Fruit fly (Drosophila melanogaster) whole organism, embryonic: Measurements from ENCODE around the gene RpL35.

Experiments used
- Atf-2 ChIP-seq: fragments of 200-800 bp; sonication (Bioruptor generic); optimal IDR thresholded peaks from 2 replicates; lab custom pipeline; 2016; ENCODE audit warnings: missing biosample characterization, missing genetic modification characterization
- Atf3 ChIP-seq: fragments of 200-800 bp; sonication (Bioruptor generic); optimal IDR thresholded peaks from 3 replicates; lab custom pipeline; 2016; ENCODE audit warnings: missing biosample characterization, missing genetic modification characterization
- CG11723 ChIP-seq: fragments of 200-800 bp; sonication (Bioruptor generic); optimal IDR thresholded peaks from 2 replicates; lab custom pipeline; 2017; ENCODE audit warnings: missing biosample characterization, mild to moderate bottlenecking, missing genetic modification characterization
- CG12104 ChIP-seq: fragments of 200-800 bp; sonication (Bioruptor generic); optimal IDR thresholded peaks from 3 replicates; lab custom pipeline; 2016; ENCODE audit warnings: missing biosample characterization, missing genetic modification characterization
- CG12391 ChIP-seq: fragments of 200-800 bp; sonication (Bioruptor generic); optimal IDR thresholded peaks from 3 replicates; lab custom pipeline; 2018; ENCODE audit warnings: missing biosample characterization, mild to moderate bottlenecking, missing genetic modification characterization, moderate library complexity
- CG15514 ChIP-seq: fragments of 200-800 bp; sonication (Bioruptor generic); optimal IDR thresholded peaks from 3 replicates; lab custom pipeline; 2017; ENCODE audit warnings: missing biosample characterization, missing genetic modification characterization, mild to moderate bottlenecking, moderate library complexity, missing genetic modification reagents
- CG1603 ChIP-seq: fragments of 200-800 bp; sonication (Bioruptor generic); optimal IDR thresholded peaks from 2 replicates; lab custom pipeline; 2019; ENCODE audit warnings: missing biosample characterization, mild to moderate bottlenecking, missing genetic modification characterization, moderate library complexity
- CG17829 ChIP-seq: fragments of 200-800 bp; optimal IDR thresholded peaks from 2 replicates; lab custom pipeline; 2019; ENCODE audit warnings: missing biosample characterization, mild to moderate bottlenecking, missing genetic modification characterization, moderate library complexity
- CG18262 ChIP-seq: fragments of 200-800 bp; optimal IDR thresholded peaks from 3 replicates; lab custom pipeline; 2019; ENCODE audit warnings: missing biosample characterization, mild to moderate bottlenecking, missing genetic modification characterization, moderate library complexity
- CG3065 ChIP-seq: fragments of 200-800 bp; sonication (Bioruptor generic); optimal IDR thresholded peaks from 2 replicates; lab custom pipeline; 2016; ENCODE audit warnings: missing biosample characterization, missing genetic modification characterization
- CG32767 ChIP-seq: fragments of 200-800 bp; sonication (Bioruptor generic); IDR thresholded peaks from 2 replicates; pipeline ENCODE4 v1.3.6; 2022; ENCODE audit warnings: missing biosample characterization, missing genetic modification characterization
- CG4328 ChIP-seq: fragments of 200-800 bp; sonication (Bioruptor generic); optimal IDR thresholded peaks from 3 replicates; lab custom pipeline; 2017; ENCODE audit warnings: missing biosample characterization, missing genetic modification reagents, missing genetic modification characterization
- CG4404 ChIP-seq: fragments of 200-800 bp; sonication (Bioruptor generic); IDR thresholded peaks from 2 replicates; pipeline ENCODE4 v1.3.6; 2022; ENCODE audit warnings: missing biosample characterization, missing genetic modification characterization
- CG4424 ChIP-seq: fragments of 200-800 bp; sonication (Bioruptor generic); optimal IDR thresholded peaks from 3 replicates; lab custom pipeline; 2016; ENCODE audit warnings: missing biosample characterization, missing genetic modification characterization
- CG6254 ChIP-seq: fragments of 200-800 bp; sonication (Bioruptor generic); optimal IDR thresholded peaks from 3 replicates; lab custom pipeline; 2017; ENCODE audit warnings: mild to moderate bottlenecking, missing biosample characterization, missing genetic modification reagents, missing genetic modification characterization
- CG6854 ChIP-seq: fragments of 200-800 bp; sonication (Bioruptor generic); optimal IDR thresholded peaks from 3 replicates; lab custom pipeline; 2017; ENCODE audit warnings: missing biosample characterization, mild to moderate bottlenecking, missing genetic modification characterization
- CG7372 ChIP-seq: fragments of 200-800 bp; sonication (Bioruptor generic); IDR thresholded peaks from 2 replicates; pipeline ENCODE4 v1.3.6; 2022; ENCODE audit warnings: missing biosample characterization, missing genetic modification characterization
- CG8290 ChIP-seq, 3 experiments: fragments of 200-800 bp; sonication (Bioruptor generic); optimal IDR thresholded peaks; 2 replicates each; lab custom pipeline; 2016 to 2019; ENCODE audit warnings: missing biosample characterization in 3 of 3, missing genetic modification characterization in 3 of 3, mild to moderate bottlenecking in 2 of 3, moderate library complexity in 1 of 3
- CoRest ChIP-seq: fragments of 200-800 bp; sonication (Bioruptor generic); optimal IDR thresholded peaks from 3 replicates; lab custom pipeline; 2018; ENCODE audit warnings: missing biosample characterization, mild to moderate bottlenecking, missing genetic modification characterization, moderate library complexity
- Dad ChIP-seq: fragments of 200-800 bp; sonication (Bioruptor generic); optimal IDR thresholded peaks from 3 replicates; lab custom pipeline; 2016; ENCODE audit warnings: missing biosample characterization, missing genetic modification characterization
- ERR ChIP-seq: fragments of 200-800 bp; sonication (Bioruptor generic); optimal IDR thresholded peaks from 2 replicates; lab custom pipeline; 2016; ENCODE audit warnings: missing biosample characterization, missing genetic modification characterization
- Gug ChIP-seq: fragments of 200-800 bp; sonication (Bioruptor generic); IDR thresholded peaks from 4 replicates; pipeline ENCODE4 v1.3.6; 2022; ENCODE audit warnings: missing biosample characterization, missing genetic modification characterization
- H15 ChIP-seq: fragments of 200-800 bp; sonication (Bioruptor generic); IDR thresholded peaks from 3 replicates; pipeline ENCODE4 v1.3.6; 2022; ENCODE audit warnings: missing biosample characterization, missing genetic modification characterization
- Hr51 ChIP-seq, 2 experiments: fragments of 200-800 bp; sonication (Bioruptor generic); optimal IDR thresholded peaks; 2 replicates in 1 of 2; 3 replicates in 1 of 2; lab custom pipeline; 2016 to 2018; ENCODE audit warnings: missing biosample characterization in 2 of 2, missing genetic modification characterization in 2 of 2, mild to moderate bottlenecking in 1 of 2, moderate library complexity in 1 of 2
- MTF-1 ChIP-seq: fragments of 200-800 bp; sonication (Bioruptor generic); optimal IDR thresholded peaks from 2 replicates; lab custom pipeline; 2018; ENCODE audit warnings: missing biosample characterization, mild to moderate bottlenecking, missing genetic modification characterization, borderline replicate concordance
- Med ChIP-seq: fragments of 200-800 bp; sonication (Bioruptor generic); peaks from one replicate; lab custom pipeline; 2016; ENCODE audit warnings: missing biosample characterization, missing genetic modification characterization, mild to moderate bottlenecking, inconsistent platforms, moderate library complexity
- Meics ChIP-seq: fragments of 200-800 bp; sonication (Bioruptor generic); optimal IDR thresholded peaks from 2 replicates; lab custom pipeline; 2017; ENCODE audit warnings: missing biosample characterization, mild to moderate bottlenecking, missing genetic modification characterization
- Myb ChIP-seq: fragments of 200-800 bp; sonication (Bioruptor generic); optimal IDR thresholded peaks from 2 replicates; lab custom pipeline; 2016; ENCODE audit warnings: missing biosample characterization, missing genetic modification characterization
- Spps ChIP-seq: fragments of 200-800 bp; sonication (Bioruptor generic); optimal IDR thresholded peaks from 2 replicates; lab custom pipeline; 2018; ENCODE audit warnings: missing biosample characterization, mild to moderate bottlenecking, missing genetic modification characterization
- TFAM ChIP-seq: fragments of 200-800 bp; sonication (Bioruptor generic); optimal IDR thresholded peaks from 2 replicates; lab custom pipeline; 2017; ENCODE audit warnings: missing biosample characterization, missing genetic modification characterization, inconsistent platforms
- ac ChIP-seq: fragments of 200-800 bp; sonication (Bioruptor generic); optimal IDR thresholded peaks from 3 replicates; lab custom pipeline; 2017; ENCODE audit warnings: missing biosample characterization, mild to moderate bottlenecking, missing genetic modification characterization
- ap ChIP-seq: fragments of 200-800 bp; sonication (Bioruptor generic); IDR thresholded peaks from 2 replicates; pipeline ENCODE4 v1.3.6; 2022; ENCODE audit warnings: missing biosample characterization, missing genetic modification characterization
- ash1 ChIP-seq: fragments of 200-800 bp; sonication (Bioruptor generic); optimal IDR thresholded peaks from 2 replicates; lab custom pipeline; 2018; ENCODE audit warnings: missing biosample characterization, mild to moderate bottlenecking, missing genetic modification characterization
- cato ChIP-seq: fragments of 200-800 bp; sonication (Bioruptor generic); optimal IDR thresholded peaks from 2 replicates; lab custom pipeline; 2016; ENCODE audit warnings: missing biosample characterization, missing genetic modification characterization, borderline replicate concordance
- chm ChIP-seq: fragments of 200-800 bp; sonication (Bioruptor generic); IDR thresholded peaks from 2 replicates; pipeline ENCODE4 v1.3.6; 2022; ENCODE audit warnings: missing biosample characterization, missing genetic modification characterization
- croc ChIP-seq: fragments of 200-800 bp; sonication (Bioruptor generic); conservative IDR thresholded peaks from 3 replicates; pipeline ENCODE4 v1.3.6; 2022; ENCODE audit warnings: missing biosample characterization, missing genetic modification characterization
- crp ChIP-seq, 2 experiments: fragments of 200-800 bp; sonication (Bioruptor generic); optimal IDR thresholded peaks; 2 replicates in 1 of 2; 3 replicates in 1 of 2; lab custom pipeline; 2017; ENCODE audit warnings: missing biosample characterization in 2 of 2, missing genetic modification characterization in 2 of 2, mild to moderate bottlenecking in 1 of 2, moderate library complexity in 1 of 2
- ewg ChIP-seq: fragments of 200-800 bp; sonication (Bioruptor generic); optimal IDR thresholded peaks from 3 replicates; lab custom pipeline; 2017; ENCODE audit warnings: mild to moderate bottlenecking, missing biosample characterization, missing genetic modification reagents, missing genetic modification characterization
- fru ChIP-seq: fragments of >200 bp; optimal IDR thresholded peaks from 2 replicates; lab custom pipeline; 2017
- gcm ChIP-seq: fragments of 200-800 bp; sonication (Bioruptor generic); optimal IDR thresholded peaks from 2 replicates; lab custom pipeline; 2019; ENCODE audit warnings: missing biosample characterization, mild to moderate bottlenecking, missing genetic modification characterization, moderate library complexity
- gsb ChIP-seq: fragments of 200-800 bp; sonication (Bioruptor generic); IDR thresholded peaks from 2 replicates; pipeline ENCODE4 v1.3.6; 2022; ENCODE audit warnings: missing biosample characterization, missing genetic modification characterization
- gsb-n ChIP-seq: fragments of 200-800 bp; sonication (Bioruptor generic); optimal IDR thresholded peaks from 3 replicates; lab custom pipeline; 2018; ENCODE audit warnings: missing biosample characterization, mild to moderate bottlenecking, missing genetic modification characterization
- mld ChIP-seq: fragments of 200-800 bp; sonication (Bioruptor generic); IDR thresholded peaks from 3 replicates; pipeline ENCODE4 v1.3.6; 2022; ENCODE audit warnings: missing biosample characterization, missing genetic modification characterization; ENCODE audit not compliant: partially characterized antibody
- nau ChIP-seq: fragments of 200-800 bp; sonication (Bioruptor generic); optimal IDR thresholded peaks from 3 replicates; lab custom pipeline; 2017; ENCODE audit warnings: missing biosample characterization, mild to moderate bottlenecking, missing genetic modification characterization, missing genetic modification reagents
- ranshi ChIP-seq: fragments of 200-800 bp; sonication (Bioruptor generic); IDR thresholded peaks from 2 replicates; pipeline ENCODE4 v1.3.6; 2022; ENCODE audit warnings: missing biosample characterization, missing genetic modification characterization
- rib ChIP-seq: fragments of 200-800 bp; sonication (Bioruptor generic); IDR thresholded peaks from 2 replicates; pipeline ENCODE4 v1.3.6; 2022; ENCODE audit warnings: missing biosample characterization, missing genetic modification characterization
- ssp ChIP-seq: fragments of 200-800 bp; sonication (Bioruptor generic); IDR thresholded peaks from 2 replicates; pipeline ENCODE4 v1.3.6; 2022; ENCODE audit warnings: missing biosample characterization, missing genetic modification characterization
- tin ChIP-seq: fragments of 200-800 bp; sonication (Bioruptor generic); optimal IDR thresholded peaks from 3 replicates; lab custom pipeline; 2016; ENCODE audit warnings: missing biosample characterization, missing genetic modification characterization
- twi ChIP-seq: fragments of 200-800 bp; optimal IDR thresholded peaks from 2 replicates; lab custom pipeline; 2019; ENCODE audit warnings: missing biosample characterization, mild to moderate bottlenecking, missing genetic modification characterization, moderate library complexity
- wdn ChIP-seq: fragments of 200-800 bp; sonication (Bioruptor generic); IDR thresholded peaks from 2 replicates; pipeline ENCODE4 v1.3.6; 2022; ENCODE audit warnings: missing biosample characterization, missing genetic modification characterization

RpL35 gene

DNA sequence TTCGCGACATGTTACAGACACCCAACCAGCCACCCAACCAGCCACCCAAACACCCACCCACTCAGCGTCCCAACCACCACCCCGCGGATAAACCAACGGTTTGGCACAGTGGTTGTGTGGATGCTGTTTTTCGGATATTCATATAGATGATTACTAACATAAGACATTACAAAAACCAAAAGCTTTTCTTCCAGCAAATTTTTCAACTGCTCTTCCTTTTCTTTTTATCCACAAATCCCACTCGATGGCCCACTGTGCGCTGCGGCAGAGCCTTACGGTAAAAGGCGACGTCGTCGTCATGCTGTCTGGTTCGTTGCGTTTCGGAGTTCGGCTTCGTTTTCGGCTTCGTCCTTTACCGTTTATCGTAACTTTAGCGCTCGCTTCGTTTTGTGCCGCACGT lies 33.6 kb upstream of the RpL35 start (continued):
- TF ChIP-seq nau (GFP tag; lab: Kevin White, UChicago) (no peak), CG7372 (GFP tag; lab: Robert Waterston, UW) (peak; percentile 52; the same call in 1 of the 2 replicates), CG32767 (GFP tag; lab: Robert Waterston, UW) (no peak), CG1603 (peak; percentile 60), croc (peak; percentile 27; the same call in 1 of the 3 replicates), CoRest (tag; lab: Kevin White, UChicago) (peak; percentile 45), tin (peak; percentile 13), wdn (GFP tag; lab: Robert Waterston, UW) (no peak), ssp (0 out of 2 replicates have a peak, but pooled peaks have one; percentile 18), CG12104 (GFP tag; lab: Kevin White, UChicago) (no peak), CG6254 (GFP tag; lab: Kevin White, UChicago) (no peak), rib (GFP tag; lab: Robert Waterston, UW) (peak; percentile 61; the same call in 1 of the 2 replicates), CG12391 (tag; lab: Kevin White, UChicago) (peak; percentile 62), Hr51 (GFP tag; optimal IDR thresholded peaks at IDR 0.05; lab: Kevin White, UChicago) (peak in 1 of 2 experiments; percentile 58), Spps (peak; percentile 11), Meics (GFP tag; lab: Kevin White, UChicago) (peak; percentile 64), CG6854 (GFP tag; lab: Kevin White, UChicago) (peak; percentile 61), twi (tag; lab: Kevin White, UChicago) (no peak), ap (GFP tag; lab: Robert Waterston, UW) (peak; percentile 48; the same call in 1 of the 2 replicates), ewg (peak; percentile 17), ash1 (GFP tag; lab: Kevin White, UChicago) (no peak), ERR (GFP tag; lab: Kevin White, UChicago) (peak; percentile 47), CG17829 (tag; lab: Kevin White, UChicago) (peak; percentile 24), Atf-2 (GFP tag; lab: Kevin White, UChicago) (peak; percentile 10), crp (GFP tag; optimal IDR thresholded peaks at IDR 0.05; lab: Kevin White, UChicago) (no peak), CG11723 (GFP tag; lab: Kevin White, UChicago) (no peak), CG4424 (GFP tag; lab: Kevin White, UChicago) (peak; percentile 27), CG18262 (tag; lab: Kevin White, UChicago) (peak; percentile 28), H15 (peak; percentile 22; the same call in 1 of the 3 replicates), CG8290 (GFP tag; optimal IDR thresholded peaks at IDR 0.05; lab: Kevin White, UChicago) (no peak), CG8290 (tag; optimal IDR thresholded peaks at IDR 0.05; lab: Kevin White, UChicago) (peak in 1 of 2 experiments; percentile 52), CG3065 (no peak), CG4328 (GFP tag; lab: Kevin White, UChicago) (no peak), cato (GFP tag; lab: Kevin White, UChicago) (no peak), gsb (GFP tag; lab: Robert Waterston, UW) (no peak), ac (no peak), fru (lab: Kevin White, UChicago) (no peak), mld (GFP tag; lab: Robert Waterston, UW) (no peak), Med (GFP tag; lab: Kevin White, UChicago) (peak; percentile 94), Atf3 (GFP tag; lab: Kevin White, UChicago) (no peak), Myb (GFP tag; lab: Kevin White, UChicago) (peak; percentile 27), gcm (GFP tag; lab: Kevin White, UChicago) (no peak), MTF-1 (GFP tag; lab: Kevin White, UChicago) (peak; percentile 35), gsb-n (tag; lab: Kevin White, UChicago) (no peak), ranshi (peak; percentile 56), CG4404 (GFP tag; lab: Robert Waterston, UW) (peak; percentile 35; the same call in 1 of the 2 replicates), CG15514 (GFP tag; lab: Kevin White, UChicago) (peak; percentile 49), Dad (GFP tag; lab: Kevin White, UChicago) (no peak), chm (GFP tag; lab: Robert Waterston, UW) (peak; percentile 69), Gug (GFP tag; lab: Robert Waterston, UW) (peak; percentile 54; the same call in 2 of the 4 replicates), TFAM (GFP tag; lab: Kevin White, UChicago) (no peak)
